Fruit fly (Drosophila melanogaster): ENCODE measurements around the gene mAcon1.

- TF ChIP-seq CG12768 (GFP tag; optimal IDR thresholded peaks at IDR 0.05) (no peak), pad (GFP tag; optimal IDR thresholded peaks at IDR 0.05) (no peak), toe (GFP tag; optimal IDR thresholded peaks at IDR 0.05) (no peak), cnc (optimal IDR thresholded peaks at IDR 0.05) (no peak), CG5204 (GFP tag; optimal IDR thresholded peaks at IDR 0.05) (no peak), Hr96 (GFP tag; optimal IDR thresholded peaks at IDR 0.05) (no peak), CG7045 (GFP tag; optimal IDR thresholded peaks at IDR 0.05) (no peak), tj (GFP tag; optimal IDR thresholded peaks at IDR 0.05) (no peak)
These were observed 1.5 kb downstream of the mAcon1 start for dm6 chr2L:21169863-21170262.
